Worm (Caenorhabditis elegans): ENCODE data around the gene T10F2.2.

The T10F2.2 gene

DNA sequence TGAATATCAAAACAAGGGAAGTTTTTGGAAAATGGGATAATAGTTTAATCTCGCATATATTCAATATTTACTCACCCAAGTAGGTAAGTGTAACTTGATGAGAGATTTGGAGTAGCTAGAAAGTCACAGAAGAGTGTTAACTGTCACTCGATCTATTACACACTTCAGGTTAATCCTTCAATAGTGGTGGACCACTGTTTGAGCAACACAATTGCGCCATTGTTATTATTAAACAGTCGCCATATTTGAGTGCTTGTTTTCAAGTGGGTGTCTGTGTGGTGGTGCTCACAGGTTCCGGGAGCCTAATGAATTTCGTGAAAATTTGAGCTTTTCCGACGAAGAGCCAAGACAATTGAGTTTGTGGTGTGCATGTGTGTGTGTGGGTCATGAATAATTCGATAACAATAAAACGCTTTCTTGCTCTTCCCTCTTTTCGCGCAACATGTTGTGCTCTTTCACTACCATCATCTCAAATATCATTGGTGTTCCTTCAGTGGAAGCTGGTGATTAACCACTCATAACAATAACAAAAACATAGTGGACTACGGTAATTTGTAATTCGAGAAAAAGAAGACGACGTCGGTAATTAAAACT lies 26.1 kb downstream of the T10F2.2 start:
- TF ChIP-seq ztf-11 (tag; optimal IDR thresholded peaks at IDR 0.05): no peak
- no peak for TF ChIP-seq zag-1 (tag; optimal IDR thresholded peaks at IDR 0.05)
- TF ChIP-seq R02D3.7 (tag; optimal IDR thresholded peaks at IDR 0.05): no peak
- no peak for TF ChIP-seq ztf-1 (GFP tag; conservative IDR thresholded peaks at IDR 0.05)
- TF ChIP-seq nhr-21 (tag; optimal IDR thresholded peaks at IDR 0.05): no peak
- no peak for TF ChIP-seq ztf-4 (tag; optimal IDR thresholded peaks at IDR 0.05)

ce11 chrIII:5137685-5138084 lies 27.4 kb downstream of the T10F2.2 start:
- TF ChIP-seq peb-1 (tag; optimal IDR thresholded peaks at IDR 0.05) (no peak), sma-9 (GFP tag; optimal IDR thresholded peaks at IDR 0.05) (no peak), sma-9 (tag; optimal IDR thresholded peaks at IDR 0.05) (no peak), crh-2 (tag; optimal IDR thresholded peaks at IDR 0.05) (no peak), ztf-4 (tag; optimal IDR thresholded peaks at IDR 0.05) (no peak), Y55F3AM.14 (GFP tag; optimal IDR thresholded peaks at IDR 0.05) (no peak), dmd-4 (tag; optimal IDR thresholded peaks at IDR 0.05) (no peak), ztf-1 (GFP tag; conservative IDR thresholded peaks at IDR 0.05) (no peak), snpc-4 (tag; optimal IDR thresholded peaks at IDR 0.05) (no peak), aly-2 (tag; optimal IDR thresholded peaks at IDR 0.05) (no peak), gmeb-1 (tag; optimal IDR thresholded peaks at IDR 0.05) (no peak), alr-1 (tag; optimal IDR thresholded peaks at IDR 0.05) (no peak), ZK546.5 (tag; optimal IDR thresholded peaks at IDR 0.05) (no peak), lin-11 (tag; optimal IDR thresholded peaks at IDR 0.05) (no peak), sem-4 (tag; optimal IDR thresholded peaks at IDR 0.05) (no peak)

ce11 chrIII:5137099-5137498 lies 28.0 kb downstream of the T10F2.2 start:
- TF ChIP-seq skn-1 (tag; optimal IDR thresholded peaks at IDR 0.05) (no peak), dmd-4 (tag; optimal IDR thresholded peaks at IDR 0.05) (no peak), nhr-237 (tag; optimal IDR thresholded peaks at IDR 0.05) (no peak), snpc-4 (tag; optimal IDR thresholded peaks at IDR 0.05) (no peak), ztf-11 (tag; optimal IDR thresholded peaks at IDR 0.05) (no peak), R02D3.7 (tag; optimal IDR thresholded peaks at IDR 0.05) (no peak), ztf-1 (GFP tag; conservative IDR thresholded peaks at IDR 0.05) (no peak), lsy-2 (tag; optimal IDR thresholded peaks at IDR 0.05) (no peak), crh-2 (tag; optimal IDR thresholded peaks at IDR 0.05) (peak; percentile 63), fos-1 (tag; optimal IDR thresholded peaks at IDR 0.05) (peak; percentile 58)

- peak in 1 of 2 experiments; percentile 46 for TF ChIP-seq lsy-2 (tag; optimal IDR thresholded peaks at IDR 0.05)
- TF ChIP-seq sem-4 (tag; optimal IDR thresholded peaks at IDR 0.05): no peak
- TF ChIP-seq mdl-1 (tag; optimal IDR thresholded peaks at IDR 0.05): no peak
Observed at ce11 chrIII:5136033-5136597, 29.0 kb downstream of the T10F2.2 start, which contains the start of gene tbx-2. TSS of gene tbx-2 (minus strand) at chrIII:5136296.

- TF ChIP-seq lsy-2 (tag; optimal IDR thresholded peaks at IDR 0.05) (peak in 1 of 2 experiments; percentile 41), ceh-16 (tag; optimal IDR thresholded peaks at IDR 0.05) (no peak), lin-13 (GFP tag; optimal IDR thresholded peaks at IDR 0.05) (no peak), fos-1 (tag; optimal IDR thresholded peaks at IDR 0.05) (peak; percentile 10)
Observed at ce11 chrIII:5134506-5134905, 30.6 kb downstream of the T10F2.2 start.

ce11 chrIII:5130654-5131053 lies 34.5 kb downstream of the T10F2.2 start:
- TF ChIP-seq sma-3 (GFP tag; optimal IDR thresholded peaks at IDR 0.05) (no peak), unc-39 (tag; optimal IDR thresholded peaks at IDR 0.05) (no peak), F13H6.1 (tag; optimal IDR thresholded peaks at IDR 0.05) (no peak), ceh-82 (tag; optimal IDR thresholded peaks at IDR 0.05) (no peak), C34F6.9 (tag; optimal IDR thresholded peaks at IDR 0.05) (no peak), nhr-237 (tag; optimal IDR thresholded peaks at IDR 0.05) (no peak), aly-2 (tag; optimal IDR thresholded peaks at IDR 0.05) (no peak), ztf-1 (GFP tag; conservative IDR thresholded peaks at IDR 0.05) (no peak)

All from whole organism, L2 larva.